Fruit fly (Drosophila melanogaster) whole organism, prepupa: Measurements from ENCODE around the gene Rab26.

Experiments used
- CG11762 ChIP-seq: fragments of 200-800 bp; sonication (Bioruptor generic); optimal IDR thresholded peaks from 3 replicates; lab custom pipeline; 2016; ENCODE audit warnings: missing biosample characterization, missing genetic modification characterization; ENCODE audit not compliant: insufficient read depth
- CG16779 ChIP-seq: fragments of 200-800 bp; sonication (Bioruptor generic); optimal IDR thresholded peaks from 3 replicates; lab custom pipeline; 2017; ENCODE audit warnings: missing biosample characterization, mild to moderate bottlenecking, missing genetic modification characterization
- CG32006 ChIP-seq: fragments of 200-800 bp; sonication (Bioruptor generic); optimal IDR thresholded peaks from 3 replicates; lab custom pipeline; 2017; ENCODE audit warnings: missing biosample characterization, mild to moderate bottlenecking, missing genetic modification characterization
- CG6854 ChIP-seq: fragments of 200-800 bp; sonication (Bioruptor generic); optimal IDR thresholded peaks from 2 replicates; lab custom pipeline; 2017; ENCODE audit warnings: missing biosample characterization, mild to moderate bottlenecking, missing genetic modification characterization
- Eip78C ChIP-seq: fragments of 200-800 bp; sonication (Bioruptor generic); peaks from one replicate; lab custom pipeline; 2016; ENCODE audit warnings: missing biosample characterization, missing genetic modification characterization
- Hr38 ChIP-seq: sonication (Bioruptor generic); optimal IDR thresholded peaks from 2 replicates; lab custom pipeline; 2016; ENCODE audit warnings: missing biosample characterization, missing genetic modification characterization
- OdsH ChIP-seq: fragments of 200-800 bp; sonication (Bioruptor generic); optimal IDR thresholded peaks from 3 replicates; lab custom pipeline; 2016; ENCODE audit warnings: missing biosample characterization, missing genetic modification characterization
- acj6 ChIP-seq: fragments of 200-800 bp; sonication (Bioruptor generic); optimal IDR thresholded peaks from 3 replicates; lab custom pipeline; 2016; ENCODE audit warnings: missing biosample characterization, missing genetic modification characterization
- dac ChIP-seq: fragments of 200-800 bp; sonication (Bioruptor generic); optimal IDR thresholded peaks from 2 replicates; lab custom pipeline; 2017; ENCODE audit warnings: missing biosample characterization, mild to moderate bottlenecking, missing genetic modification characterization
- eg ChIP-seq: fragments of 200-800 bp; sonication (Bioruptor generic); IDR thresholded peaks from 3 replicates; pipeline ENCODE4 v1.3.6; 2022; ENCODE audit warnings: missing biosample characterization, missing genetic modification characterization
- fd85E ChIP-seq: fragments of 200-800 bp; sonication (Bioruptor generic); optimal IDR thresholded peaks from 3 replicates; lab custom pipeline; 2016; ENCODE audit warnings: missing biosample characterization, missing genetic modification characterization
- net ChIP-seq: fragments of 200-800 bp; sonication (Bioruptor generic); optimal IDR thresholded peaks from 3 replicates; lab custom pipeline; 2016; ENCODE audit warnings: missing biosample characterization, missing genetic modification characterization
- pdm3 ChIP-seq: fragments of 200-800 bp; sonication (Bioruptor generic); optimal IDR thresholded peaks from 3 replicates; lab custom pipeline; 2016; ENCODE audit warnings: missing biosample characterization, missing genetic modification characterization
- topi ChIP-seq: fragments of 200-800 bp; sonication (Bioruptor generic); optimal IDR thresholded peaks from 3 replicates; lab custom pipeline; 2016; ENCODE audit warnings: missing biosample characterization, missing genetic modification characterization

DNA sequence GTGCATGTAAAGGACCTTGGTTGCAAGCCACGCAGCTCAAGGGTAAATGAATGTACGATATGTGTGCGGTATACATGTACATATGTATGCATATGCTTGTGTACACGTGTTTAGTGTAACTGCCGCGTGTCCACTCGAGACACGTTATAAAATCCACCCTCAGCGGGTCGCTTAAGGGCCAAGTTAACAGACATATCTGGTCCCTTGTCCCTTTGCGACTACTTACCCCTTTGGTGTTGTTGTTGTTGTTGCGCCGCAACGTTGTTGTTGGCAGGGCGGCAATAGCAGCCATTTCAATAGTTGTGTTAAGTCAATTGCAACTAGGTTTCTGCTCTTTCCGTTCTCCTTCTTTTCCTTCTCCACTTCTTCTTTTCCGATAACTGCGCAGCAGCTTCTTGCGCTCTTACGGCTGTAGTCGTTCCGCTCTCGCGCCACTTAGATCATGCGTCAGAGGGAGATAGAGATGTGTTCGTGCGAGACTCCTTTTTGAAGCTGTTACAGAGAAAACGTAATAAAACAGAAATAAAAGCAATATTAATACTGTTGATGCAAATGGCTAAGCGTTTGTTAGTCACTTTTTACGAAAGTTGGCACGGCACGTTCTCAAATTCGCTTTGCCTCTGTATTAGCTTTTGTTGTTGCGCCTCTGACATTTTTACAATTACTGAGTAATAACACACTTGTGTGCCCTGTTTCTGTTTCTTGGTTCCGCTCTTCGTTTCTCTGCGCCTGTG is 28.1 kb downstream of the Rab26 start:
- TF ChIP-seq Hr38 = no peak
- no peak for TF ChIP-seq Eip78C (GFP tag; lab: Kevin White, UChicago)
- no peak for TF ChIP-seq net (GFP tag; lab: Kevin White, UChicago)
- no peak for TF ChIP-seq CG16779
- no peak for TF ChIP-seq CG32006 (GFP tag; lab: Kevin White, UChicago)
- no peak for TF ChIP-seq eg (GFP tag; lab: Robert Waterston, UW)
- no peak for TF ChIP-seq pdm3
- TF ChIP-seq fd85E (GFP tag; lab: Kevin White, UChicago) = no peak
- TF ChIP-seq CG11762 (GFP tag; lab: Kevin White, UChicago) = no peak
- TF ChIP-seq dac = no peak
- no peak for TF ChIP-seq topi (GFP tag; lab: Kevin White, UChicago)
- TF ChIP-seq CG6854 (GFP tag; lab: Kevin White, UChicago) = no peak
- no peak for TF ChIP-seq acj6 (GFP tag; lab: Kevin White, UChicago)
- TF ChIP-seq OdsH = no peak
